Worm (Caenorhabditis elegans) whole organism, L3 larva: Measurements from ENCODE around the gene C14A4.13.

ENCODE experiments used
- egl-27 ChIP-seq: sonication (generic microtip); optimal IDR thresholded peaks from 4 replicates; lab custom pipeline; 2017; ENCODE audit warnings: missing biosample characterization, missing genetic modification reagents, missing genetic modification characterization
- jun-1 ChIP-seq: fragments of 150-350 bp; optimal IDR thresholded peaks from 2 replicates; lab custom pipeline; 2014; ENCODE audit warnings: missing biosample characterization, missing genetic modification reagents, missing genetic modification characterization
- unc-62 ChIP-seq: fragments of 150-350 bp; sonication (generic microtip); optimal IDR thresholded peaks from 4 replicates; lab custom pipeline; 2014; ENCODE audit warnings: missing biosample characterization, missing genetic modification reagents, missing genetic modification characterization
- zag-1 ChIP-seq: fragments of 150-350 bp; optimal IDR thresholded peaks from 2 replicates; lab custom pipeline; 2014; ENCODE audit warnings: missing biosample characterization, missing genetic modification characterization

- TF ChIP-seq jun-1 (tag; lab: Kevin White, UChicago): no peak
- no peak for TF ChIP-seq egl-27 (tag; lab: Kevin White, UChicago)
- TF ChIP-seq unc-62 (GFP tag; lab: Kevin White, UChicago): no peak
- TF ChIP-seq zag-1: no peak
These were observed 34.2 kb upstream of the C14A4.13 start, which contains the start of gene algn-9 for ce11 chrII:10584036-10584435.
